Worm (Caenorhabditis elegans): ENCODE data around the gene nhr-150.

Gene nhr-150

ce11 chrV:15466017-15466416 is 15.2 kb downstream of the nhr-150 start:
- peak; percentile 62 for TF ChIP-seq zfh-2 (GFP tag; conservative IDR thresholded peaks at IDR 0.05)
- TF ChIP-seq ztf-26 (tag; optimal IDR thresholded peaks at IDR 0.05) = no peak

ce11 chrV:15465032-15465727 is 16.1 kb downstream of the nhr-150 start, which contains the start of gene pqn-71:
Gene pqn-71 (plus strand): TSS chrV:15465677.
- peak; percentile 99 for TF ChIP-seq tbp1 (GFP tag; optimal IDR thresholded peaks at IDR 0.05)
- TF ChIP-seq athp-1 (tag; optimal IDR thresholded peaks at IDR 0.05) = peak; percentile 90
- TF ChIP-seq attf-5 (GFP tag; optimal IDR thresholded peaks at IDR 0.05) = peak; percentile 86
- peak; percentile 80 for TF ChIP-seq ztf-28 (GFP tag; IDR thresholded peaks at IDR 0.05)
- TF ChIP-seq B0336.3 (GFP tag; IDR thresholded peaks at IDR 0.05) = peak; percentile 94
- no peak for TF ChIP-seq unc-62 (GFP tag; optimal IDR thresholded peaks at IDR 0.05)
- peak; percentile 89 for TF ChIP-seq let-526 (GFP tag; IDR thresholded peaks at IDR 0.05)
- TF ChIP-seq snpc-1.1 (tag; optimal IDR thresholded peaks at IDR 0.05; ENCODE audit: insufficient read depth) = peak; percentile 83
- peak; percentile 71; the same call in 1 of the 2 replicates for TF ChIP-seq sea-2 (GFP tag; IDR thresholded peaks at IDR 0.05)
- peak; percentile 60; the same call in 1 of the 2 replicates for TF ChIP-seq aptf-2 (GFP tag; conservative IDR thresholded peaks at IDR 0.05)
- TF ChIP-seq hrde-1 (tag; optimal IDR thresholded peaks at IDR 0.05; ENCODE audit: borderline replicate concordance) = peak; percentile 93
- peak; percentile 88 for TF ChIP-seq ceh-79 (tag; optimal IDR thresholded peaks at IDR 0.05)
- peak; percentile 75 to 81 for TF ChIP-seq let-607 (tag; optimal IDR thresholded peaks at IDR 0.05)
- peak; percentile 85 for TF ChIP-seq atf-7 (tag; optimal IDR thresholded peaks at IDR 0.05)
- peak; percentile 89; the same call in 1 of the 2 replicates for TF ChIP-seq ceh-58 (GFP tag; IDR thresholded peaks at IDR 0.05)
- TF ChIP-seq F49E8.2 (tag; optimal IDR thresholded peaks at IDR 0.05; ENCODE audit: insufficient read depth) = peak; percentile 56
- TF ChIP-seq nfyb-1 (GFP tag; IDR thresholded peaks at IDR 0.05) = peak; percentile 96
- peak; percentile 95 for TF ChIP-seq pbrm-1 (GFP tag; IDR thresholded peaks at IDR 0.05)
- TF ChIP-seq sdz-38 (tag; optimal IDR thresholded peaks at IDR 0.05) = no peak
- TF ChIP-seq dpl-1 (GFP tag; optimal IDR thresholded peaks at IDR 0.05) = peak; percentile 56
- peak; percentile 40 for TF ChIP-seq hmg-1.2 (GFP tag; IDR thresholded peaks at IDR 0.05)
- TF ChIP-seq dox-1 (GFP tag; IDR thresholded peaks at IDR 0.05) = peak; percentile 95
- TF ChIP-seq Y56A3A.18 (GFP tag; IDR thresholded peaks at IDR 0.05) = peak; percentile 97
- TF ChIP-seq ceh-27 (GFP tag; optimal IDR thresholded peaks at IDR 0.05) = peak; percentile 75
- 0 out of 2 replicates have a peak, but pooled peaks have one; percentile 22 for TF ChIP-seq lir-1 (GFP tag; conservative IDR thresholded peaks at IDR 0.05)
- peak; percentile 93 for TF ChIP-seq C17E4.6 (GFP tag; IDR thresholded peaks at IDR 0.05)
- peak; percentile 63; the same call in 1 of the 2 replicates for TF ChIP-seq ceh-91 (GFP tag; IDR thresholded peaks at IDR 0.05)
- no peak for TF ChIP-seq cebp-1 (GFP tag; IDR thresholded peaks at IDR 0.05)
- TF ChIP-seq cebp-1 (tag; optimal IDR thresholded peaks at IDR 0.05) = peak; percentile 86
- peak; percentile 69 for TF ChIP-seq madf-8 (GFP tag; conservative IDR thresholded peaks at IDR 0.05)
- TF ChIP-seq somi-1 (GFP tag; optimal IDR thresholded peaks at IDR 0.05) = peak; percentile 91
- peak; percentile 83 for TF ChIP-seq Y53G8AR.9 (GFP tag; conservative IDR thresholded peaks at IDR 0.05)
- peak; percentile 47 for TF ChIP-seq ccch-3 (GFP tag; optimal IDR thresholded peaks at IDR 0.05)
- peak; percentile 95 for TF ChIP-seq die-1 (tag; optimal IDR thresholded peaks at IDR 0.05)
- TF ChIP-seq egrh-3 (GFP tag; IDR thresholded peaks at IDR 0.05) = no peak
- peak; percentile 89 for TF ChIP-seq ekl-4 (GFP tag; IDR thresholded peaks at IDR 0.05)
- TF ChIP-seq nfya-1 (tag; optimal IDR thresholded peaks at IDR 0.05; ENCODE audit: borderline replicate concordance, insufficient read depth) = no peak
- TF ChIP-seq pha-4 (tag; optimal IDR thresholded peaks at IDR 0.05) = peak; percentile 6
- TF ChIP-seq hsf-1 (GFP tag; IDR thresholded peaks at IDR 0.05) = peak; percentile 87
- TF ChIP-seq egl-44 (GFP tag; IDR thresholded peaks at IDR 0.05) = peak; percentile 95
- TF ChIP-seq attf-6 (GFP tag; IDR thresholded peaks at IDR 0.05) = peak; percentile 90
- peak; percentile 88; the same call in 1 of the 2 replicates for TF ChIP-seq ceh-40 (GFP tag; IDR thresholded peaks at IDR 0.05)
- peak; percentile 83 for TF ChIP-seq ceh-100 (GFP tag; IDR thresholded peaks at IDR 0.05)

All from whole organism, young adult.